Worm (Caenorhabditis elegans): ENCODE measurements around the gene F22B5.6.

- no peak for TF ChIP-seq tab-1 (GFP tag; IDR thresholded peaks at IDR 0.05)
- no peak for TF ChIP-seq cog-1 (tag; optimal IDR thresholded peaks at IDR 0.05)
- TF ChIP-seq ztf-23 (GFP tag; IDR thresholded peaks at IDR 0.05): no peak
- TF ChIP-seq T22C8.4 (GFP tag; IDR thresholded peaks at IDR 0.05): no peak
- TF ChIP-seq flt-1 (GFP tag; IDR thresholded peaks at IDR 0.05): no peak
- no peak for TF ChIP-seq ref-1 (GFP tag; conservative IDR thresholded peaks at IDR 0.05)
- no peak for TF ChIP-seq ztf-29 (GFP tag; IDR thresholded peaks at IDR 0.05)
- no peak for TF ChIP-seq klf-2 (GFP tag; conservative IDR thresholded peaks at IDR 0.05)
- no peak for TF ChIP-seq med-1 (GFP tag; optimal IDR thresholded peaks at IDR 0.05; ENCODE audit: insufficient read depth)
These were observed 841 bp upstream of the F22B5.6 start for ce11 chrII:8456681-8457389.

Data from whole organism, midembryonic.